Worm (Caenorhabditis elegans): ENCODE data around the gene lgc-29.

ce11 chrV:4144205-4144604 is 5.4 kb downstream of the lgc-29 start, which contains the start of gene Y45G5AL.1:
- TF ChIP-seq mdl-1 (tag; optimal IDR thresholded peaks at IDR 0.05) = no peak
- TF ChIP-seq C34F6.9 (tag; optimal IDR thresholded peaks at IDR 0.05) = no peak
- TF ChIP-seq snpc-4 (tag; optimal IDR thresholded peaks at IDR 0.05) = no peak
- no peak for TF ChIP-seq nhr-77 (tag; optimal IDR thresholded peaks at IDR 0.05)
- TF ChIP-seq ama-1 (optimal IDR thresholded peaks at IDR 0.05) = no peak
